Worm (Caenorhabditis elegans) whole organism, early embryonic: ENCODE results near the gene T01B4.3.
A peak's percentile ranks its signal among the peaks of the same experiment; 100 is the strongest.

Experiments used
- B0310.2 ChIP-seq: sonication (generic microtip); optimal IDR thresholded peaks from 2 replicates; lab custom pipeline; 2016; ENCODE audit warnings: mild to moderate bottlenecking, missing genetic modification characterization, missing compliant biosample characterization
- F13C5.2 ChIP-seq: sonication (generic microtip); optimal IDR thresholded peaks from 2 replicates; lab custom pipeline; 2017; ENCODE audit warnings: mild to moderate bottlenecking, missing genetic modification characterization, inconsistent platforms, missing compliant biosample characterization
- aly-1 ChIP-seq: sonication (generic microtip); optimal IDR thresholded peaks from 2 replicates; lab custom pipeline; 2016; ENCODE audit warnings: missing genetic modification characterization, missing compliant biosample characterization
- ama-1 ChIP-seq: fragments of 150-350 bp; optimal IDR thresholded peaks from 2 replicates; lab custom pipeline; 2014
- ceh-13 ChIP-seq: fragments of 200-800 bp; sonication (Bioruptor generic); optimal IDR thresholded peaks from 2 replicates; lab custom pipeline; 2018; ENCODE audit warnings: mild to moderate bottlenecking, missing genetic modification characterization, missing compliant biosample characterization
- ceh-36 ChIP-seq: sonication (generic microtip); optimal IDR thresholded peaks from 2 replicates; lab custom pipeline; 2016; ENCODE audit warnings: missing genetic modification characterization, inconsistent platforms, missing compliant biosample characterization
- ets-7 ChIP-seq: sonication (generic microtip); optimal IDR thresholded peaks from 2 replicates; lab custom pipeline; 2016; ENCODE audit warnings: missing genotype, missing genetic modification characterization, missing compliant biosample characterization
- flt-1 ChIP-seq: fragments of 200-800 bp; sonication (Bioruptor generic); IDR thresholded peaks from 2 replicates; pipeline ENCODE4 v1.3.6; 2022; ENCODE audit warnings: missing genetic modification characterization, missing compliant biosample characterization
- hmbx-1 ChIP-seq: sonication (generic microtip); optimal IDR thresholded peaks from 2 replicates; lab custom pipeline; 2016; ENCODE audit warnings: mild to moderate bottlenecking, missing genetic modification characterization, missing compliant biosample characterization
- hmg-4 ChIP-seq: fragments of 200-800 bp; sonication (Bioruptor generic); optimal IDR thresholded peaks from 2 replicates; lab custom pipeline; 2018; ENCODE audit warnings: mild to moderate bottlenecking, missing genetic modification characterization, missing compliant biosample characterization
- hnd-1 ChIP-seq: sonication (generic microtip); optimal IDR thresholded peaks from 2 replicates; lab custom pipeline; 2016; ENCODE audit warnings: missing genetic modification characterization, missing compliant biosample characterization
- pes-1 ChIP-seq: fragments of 200-800 bp; sonication (Bioruptor generic); IDR thresholded peaks from 2 replicates; pipeline ENCODE4 v1.3.6; 2022; ENCODE audit warnings: missing genetic modification reagents, missing genetic modification characterization, missing compliant biosample characterization
- scrt-1 ChIP-seq: fragments of 200-800 bp; sonication (Bioruptor generic); IDR thresholded peaks from 2 replicates; pipeline ENCODE4 v1.3.6; 2022; ENCODE audit warnings: missing genetic modification characterization, missing compliant biosample characterization
- sea-1 ChIP-seq: fragments of 200-800 bp; sonication (Bioruptor generic); conservative IDR thresholded peaks from 2 replicates; pipeline ENCODE4 v1.3.6; 2022; ENCODE audit warnings: missing genetic modification characterization, missing compliant biosample characterization
- tbx-11 ChIP-seq: fragments of 200-800 bp; sonication (Bioruptor generic); IDR thresholded peaks from 2 replicates; pipeline ENCODE4 v1.3.6; 2022; ENCODE audit warnings: missing genetic modification characterization, missing compliant biosample characterization
- tbx-37 ChIP-seq: fragments of 200-800 bp; sonication (Bioruptor generic); conservative IDR thresholded peaks from 2 replicates; pipeline ENCODE4 v1.3.6; 2022; ENCODE audit warnings: missing genetic modification reagents, missing genetic modification characterization, missing compliant biosample characterization
- tra-4 ChIP-seq: sonication (generic microtip); optimal IDR thresholded peaks from 2 replicates; lab custom pipeline; 2017; ENCODE audit warnings: missing genetic modification characterization, missing compliant biosample characterization

The T01B4.3 gene

DNA sequence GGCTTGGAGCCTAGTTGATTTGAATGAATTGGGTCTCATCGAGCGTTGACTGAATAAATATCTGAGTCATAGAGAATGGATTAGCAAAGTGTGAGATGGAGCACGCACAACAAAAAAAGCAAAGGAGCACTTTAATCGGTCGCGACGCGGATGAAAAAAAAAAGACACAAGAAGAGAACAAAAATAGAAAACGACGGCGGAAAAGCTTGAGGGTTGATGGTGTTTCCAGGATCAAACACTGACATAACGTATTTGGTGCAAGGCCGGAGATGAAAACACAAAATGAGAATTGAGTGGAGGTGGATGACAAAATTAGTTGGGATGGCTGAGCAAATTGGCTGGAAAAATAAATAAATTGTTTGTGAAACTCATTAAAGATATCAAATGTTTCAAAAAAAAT lies 24.6 kb downstream of the T01B4.3 start, which contains the start of gene F52E10.4:
F52E10.4 (minus strand) TSS at position 101 of the 400 bp plus-strand sequence.
- TF ChIP-seq B0310.2 (tag; lab: Kevin White, UChicago) (no peak), ama-1 (no peak), ets-7 (tag; lab: Kevin White, UChicago) (no peak), hmbx-1 (tag; lab: Kevin White, UChicago) (no peak), hnd-1 (tag; lab: Kevin White, UChicago) (no peak), ceh-36 (tag; lab: Kevin White, UChicago) (no peak), F13C5.2 (tag; lab: Kevin White, UChicago) (no peak), tbx-37 (GFP tag; lab: Robert Waterston, UW) (no peak), hmg-4 (no peak), sea-1 (GFP tag; lab: Robert Waterston, UW) (no peak), flt-1 (no peak), scrt-1 (GFP tag; lab: Robert Waterston, UW) (no peak), pes-1 (GFP tag; lab: Robert Waterston, UW) (no peak), aly-1 (tag; lab: Kevin White, UChicago) (no peak)

ce11 chrX:16290536-16290935 lies 27.0 kb downstream of the T01B4.3 start:
- TF ChIP-seq ceh-36 (tag; lab: Kevin White, UChicago) (no peak), hmg-4 (no peak), ceh-13 (GFP tag; lab: Kevin White, UChicago) (no peak), pes-1 (GFP tag; lab: Robert Waterston, UW) (no peak), hmbx-1 (tag; lab: Kevin White, UChicago) (no peak), F13C5.2 (tag; lab: Kevin White, UChicago) (no peak), scrt-1 (GFP tag; lab: Robert Waterston, UW) (no peak), B0310.2 (tag; lab: Kevin White, UChicago) (no peak), ama-1 (no peak)

DNA sequence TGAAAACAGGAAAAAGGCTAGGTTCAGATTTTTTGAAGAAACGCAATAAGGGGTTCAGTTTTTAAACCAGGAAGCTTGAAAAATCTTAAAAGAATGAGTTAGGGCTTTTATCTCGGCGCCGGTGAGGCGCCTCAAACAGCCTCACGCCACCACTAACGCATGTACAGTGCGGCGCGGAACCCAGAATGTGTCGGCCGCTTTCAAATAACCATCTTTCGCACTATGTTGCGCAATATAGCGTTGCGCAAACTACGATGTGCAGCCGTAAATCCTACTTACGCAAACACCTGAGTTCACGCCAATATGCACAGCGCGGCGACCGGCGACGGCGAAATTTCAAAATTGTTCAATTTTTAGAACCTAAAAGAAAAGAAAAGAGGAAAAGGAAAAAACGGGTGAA lies 27.9 kb downstream of the T01B4.3 start:
- no peak for TF ChIP-seq hmg-4
- TF ChIP-seq tra-4 (tag; lab: Kevin White, UChicago) = no peak
- no peak for TF ChIP-seq F13C5.2 (tag; lab: Kevin White, UChicago)
- no peak for TF ChIP-seq tbx-37 (GFP tag; lab: Robert Waterston, UW)
- no peak for TF ChIP-seq ceh-36 (tag; lab: Kevin White, UChicago)
- TF ChIP-seq ama-1 = no peak
- TF ChIP-seq pes-1 (GFP tag; lab: Robert Waterston, UW) = no peak

ce11 chrX:16285151-16285550 lies 32.4 kb downstream of the T01B4.3 start:
- no peak for TF ChIP-seq hmg-4
- TF ChIP-seq ceh-36 (tag; lab: Kevin White, UChicago) = no peak
- no peak for TF ChIP-seq ets-7 (tag; lab: Kevin White, UChicago)
- no peak for TF ChIP-seq tra-4 (tag; lab: Kevin White, UChicago)
- TF ChIP-seq scrt-1 (GFP tag; lab: Robert Waterston, UW) = no peak
- no peak for TF ChIP-seq tbx-11 (GFP tag; lab: Robert Waterston, UW)
- TF ChIP-seq tbx-37 (GFP tag; lab: Robert Waterston, UW) = no peak
- no peak for TF ChIP-seq hnd-1 (tag; lab: Kevin White, UChicago)
- no peak for TF ChIP-seq sea-1 (GFP tag; lab: Robert Waterston, UW)
- no peak for TF ChIP-seq F13C5.2 (tag; lab: Kevin White, UChicago)
- no peak for TF ChIP-seq B0310.2 (tag; lab: Kevin White, UChicago)

- no peak for TF ChIP-seq ceh-36 (tag; lab: Kevin White, UChicago)
- TF ChIP-seq flt-1 = no peak
- TF ChIP-seq hnd-1 (tag; lab: Kevin White, UChicago) = no peak
Observed at ce11 chrX:16283103-16283502, 34.4 kb downstream of the T01B4.3 start, which contains the start of gene F52E10.2. F52E10.2 (minus strand) TSS chrX:16283203.

DNA sequence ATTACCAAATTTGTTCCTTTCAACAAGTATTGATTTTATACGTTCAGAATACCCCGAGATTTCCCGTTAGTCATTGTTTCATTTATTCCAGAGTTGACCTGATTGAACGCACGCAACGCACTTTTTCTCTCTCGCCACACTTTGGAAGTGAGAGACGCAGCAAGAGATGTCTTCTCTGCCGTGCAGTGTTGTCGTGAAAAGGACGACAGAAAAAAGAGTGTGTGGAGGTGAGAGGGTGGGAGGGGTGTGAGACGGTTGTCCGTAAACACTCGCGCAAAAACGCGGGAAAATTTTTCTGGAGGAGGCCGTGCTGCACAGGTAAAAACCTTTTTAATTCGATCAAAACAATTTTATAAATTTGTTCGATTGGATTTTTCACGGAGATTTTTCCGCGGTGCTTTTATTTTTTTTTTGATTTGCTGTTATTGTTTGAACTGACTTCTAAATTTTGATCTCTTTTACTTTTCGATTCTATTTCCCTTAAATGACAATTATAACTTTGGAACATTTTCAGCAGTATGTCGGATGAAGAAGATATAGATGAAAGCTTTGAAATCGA lies 42.2 kb downstream of the T01B4.3 start, which contains the start of gene sdc-1:
sdc-1 (plus strand) TSS at position 509 of the 559 bp plus-strand sequence.
- TF ChIP-seq tbx-37 (GFP tag; lab: Robert Waterston, UW) = no peak
- TF ChIP-seq tbx-11 (GFP tag; lab: Robert Waterston, UW) = no peak
- TF ChIP-seq flt-1 = no peak
- TF ChIP-seq F13C5.2 (tag; lab: Kevin White, UChicago) = peak; percentile 48
- TF ChIP-seq scrt-1 (GFP tag; lab: Robert Waterston, UW) = no peak

- TF ChIP-seq F13C5.2 (tag; lab: Kevin White, UChicago) = no peak
- peak; percentile 71 for TF ChIP-seq pes-1 (GFP tag; lab: Robert Waterston, UW)
- TF ChIP-seq flt-1 = 0 out of 2 replicates have a peak, but pooled peaks have one; percentile 55
- TF ChIP-seq tbx-37 (GFP tag; lab: Robert Waterston, UW) = peak; percentile 38; the same call in 1 of the 2 replicates
- no peak for TF ChIP-seq B0310.2 (tag; lab: Kevin White, UChicago)
- peak; percentile 34 for TF ChIP-seq hnd-1 (tag; lab: Kevin White, UChicago)
- TF ChIP-seq tbx-11 (GFP tag; lab: Robert Waterston, UW) = peak; percentile 66; the same call in 1 of the 2 replicates
Observed at ce11 chrX:16271147-16271546, 46.4 kb downstream of the T01B4.3 start.

DNA sequence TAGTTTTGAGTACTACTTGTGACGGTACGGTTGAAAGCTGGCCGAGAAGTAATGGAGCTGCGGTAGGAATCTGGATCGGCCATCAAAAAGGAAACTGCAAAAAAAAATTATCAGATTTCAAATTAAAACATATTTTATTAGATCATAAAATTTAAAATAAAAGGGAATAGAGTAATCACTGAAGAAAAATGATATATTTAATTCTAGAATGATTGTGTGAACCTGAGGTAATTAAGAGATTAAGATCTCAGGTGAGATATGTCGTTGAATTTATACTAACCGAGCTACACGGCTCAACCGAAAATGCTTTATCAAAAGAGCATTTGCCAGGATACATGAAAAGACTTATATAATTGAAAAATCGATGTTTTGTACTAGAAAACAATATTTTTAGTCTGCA lies 47.6 kb downstream of the T01B4.3 start, which contains the start of gene ifa-3:
ifa-3 (minus strand) TSS at position 101 of the 400 bp plus-strand sequence.
- TF ChIP-seq tra-4 (tag; lab: Kevin White, UChicago) = no peak
- no peak for TF ChIP-seq hnd-1 (tag; lab: Kevin White, UChicago)
- no peak for TF ChIP-seq tbx-11 (GFP tag; lab: Robert Waterston, UW)
- no peak for TF ChIP-seq ets-7 (tag; lab: Kevin White, UChicago)
- TF ChIP-seq hmg-4 = no peak
- no peak for TF ChIP-seq sea-1 (GFP tag; lab: Robert Waterston, UW)
- TF ChIP-seq pes-1 (GFP tag; lab: Robert Waterston, UW) = no peak
